Worm (Caenorhabditis elegans): ENCODE measurements around the gene T05A7.7.

T05A7.7 gene

ce11 chrII:4661278-4661677, 20.0 kb downstream of the T05A7.7 start, which contains the start of gene T05A7.13:
TSS of gene T05A7.13 (minus strand) at chrII:4661378.
- TF ChIP-seq nhr-11 (tag; optimal IDR thresholded peaks at IDR 0.05) (no peak), unc-39 (tag; optimal IDR thresholded peaks at IDR 0.05) (no peak), alr-1 (tag; optimal IDR thresholded peaks at IDR 0.05) (no peak), C34F6.9 (tag; optimal IDR thresholded peaks at IDR 0.05) (no peak), ztf-1 (GFP tag; conservative IDR thresholded peaks at IDR 0.05) (no peak), nhr-10 (tag; optimal IDR thresholded peaks at IDR 0.05) (no peak), R02D3.7 (tag; optimal IDR thresholded peaks at IDR 0.05) (no peak), Y55F3AM.14 (GFP tag; optimal IDR thresholded peaks at IDR 0.05) (no peak), nhr-21 (tag; optimal IDR thresholded peaks at IDR 0.05) (no peak), aly-2 (tag; optimal IDR thresholded peaks at IDR 0.05) (no peak), ceh-82 (tag; optimal IDR thresholded peaks at IDR 0.05) (no peak), mbf-1 (tag; optimal IDR thresholded peaks at IDR 0.05) (no peak), snpc-4 (tag; optimal IDR thresholded peaks at IDR 0.05) (no peak), peb-1 (tag; optimal IDR thresholded peaks at IDR 0.05) (no peak), ztf-11 (tag; optimal IDR thresholded peaks at IDR 0.05) (no peak), blmp-1 (tag; optimal IDR thresholded peaks at IDR 0.05; ENCODE audit: insufficient read depth) (no peak), skn-1 (tag; optimal IDR thresholded peaks at IDR 0.05) (no peak), lin-11 (tag; optimal IDR thresholded peaks at IDR 0.05) (no peak), sma-9 (GFP tag; optimal IDR thresholded peaks at IDR 0.05) (no peak), sma-9 (tag; optimal IDR thresholded peaks at IDR 0.05) (no peak)

ce11 chrII:4658245-4658644, 23.0 kb downstream of the T05A7.7 start:
- no peak for TF ChIP-seq crh-2 (tag; optimal IDR thresholded peaks at IDR 0.05)
- TF ChIP-seq egl-27 (tag; optimal IDR thresholded peaks at IDR 0.05): no peak
- TF ChIP-seq ceh-82 (tag; optimal IDR thresholded peaks at IDR 0.05): no peak
- TF ChIP-seq sma-3 (GFP tag; optimal IDR thresholded peaks at IDR 0.05): no peak
- TF ChIP-seq C34F6.9 (tag; optimal IDR thresholded peaks at IDR 0.05): no peak
- no peak for TF ChIP-seq ztf-1 (GFP tag; conservative IDR thresholded peaks at IDR 0.05)
- TF ChIP-seq ztf-4 (tag; optimal IDR thresholded peaks at IDR 0.05): no peak
- no peak for TF ChIP-seq nhr-12 (tag; optimal IDR thresholded peaks at IDR 0.05)
- TF ChIP-seq nhr-77 (tag; optimal IDR thresholded peaks at IDR 0.05): no peak
- TF ChIP-seq ceh-16 (tag; optimal IDR thresholded peaks at IDR 0.05): no peak
- no peak for TF ChIP-seq fos-1 (tag; optimal IDR thresholded peaks at IDR 0.05)
- TF ChIP-seq elt-3 (tag; optimal IDR thresholded peaks at IDR 0.05): no peak

ce11 chrII:4657370-4657769, 23.9 kb downstream of the T05A7.7 start:
- TF ChIP-seq sma-3 (GFP tag; optimal IDR thresholded peaks at IDR 0.05) (no peak), fos-1 (tag; optimal IDR thresholded peaks at IDR 0.05) (peak; percentile 49)

- TF ChIP-seq gmeb-1 (tag; optimal IDR thresholded peaks at IDR 0.05) (no peak), ztf-4 (tag; optimal IDR thresholded peaks at IDR 0.05) (no peak), elt-1 (tag; optimal IDR thresholded peaks at IDR 0.05) (no peak), mbf-1 (tag; optimal IDR thresholded peaks at IDR 0.05) (no peak), fos-1 (tag; optimal IDR thresholded peaks at IDR 0.05) (no peak), nhr-23 (tag; optimal IDR thresholded peaks at IDR 0.05) (no peak), crh-2 (tag; optimal IDR thresholded peaks at IDR 0.05) (no peak), sma-3 (GFP tag; optimal IDR thresholded peaks at IDR 0.05) (no peak), lsy-2 (tag; optimal IDR thresholded peaks at IDR 0.05) (no peak), dmd-4 (tag; optimal IDR thresholded peaks at IDR 0.05) (no peak), sma-9 (GFP tag; optimal IDR thresholded peaks at IDR 0.05) (no peak), sma-9 (tag; optimal IDR thresholded peaks at IDR 0.05) (no peak), R02D3.7 (tag; optimal IDR thresholded peaks at IDR 0.05) (no peak), lin-13 (GFP tag; optimal IDR thresholded peaks at IDR 0.05) (no peak), nhr-21 (tag; optimal IDR thresholded peaks at IDR 0.05) (no peak), snpc-4 (tag; optimal IDR thresholded peaks at IDR 0.05) (no peak)
Observed at ce11 chrII:4655834-4656233, 25.5 kb downstream of the T05A7.7 start, which contains the start of gene fut-6. TSS of gene fut-6 (minus strand) at chrII:4655934.

ce11 chrII:4650072-4650471, 31.2 kb downstream of the T05A7.7 start:
- TF ChIP-seq skn-1 (tag; optimal IDR thresholded peaks at IDR 0.05): no peak
- no peak for TF ChIP-seq mbf-1 (tag; optimal IDR thresholded peaks at IDR 0.05)
- no peak for TF ChIP-seq nhr-23 (tag; optimal IDR thresholded peaks at IDR 0.05)
- no peak for TF ChIP-seq mab-5 (tag; optimal IDR thresholded peaks at IDR 0.05)
- TF ChIP-seq gmeb-1 (tag; optimal IDR thresholded peaks at IDR 0.05): no peak
- no peak for TF ChIP-seq elt-1 (tag; optimal IDR thresholded peaks at IDR 0.05)
- no peak for TF ChIP-seq fos-1 (tag; optimal IDR thresholded peaks at IDR 0.05)
- TF ChIP-seq nhr-129 (tag; optimal IDR thresholded peaks at IDR 0.05): no peak
- no peak for TF ChIP-seq ztf-4 (tag; optimal IDR thresholded peaks at IDR 0.05)
- TF ChIP-seq R02D3.7 (tag; optimal IDR thresholded peaks at IDR 0.05): no peak
- no peak for TF ChIP-seq ztf-11 (tag; optimal IDR thresholded peaks at IDR 0.05)
- TF ChIP-seq nhr-25 (tag; optimal IDR thresholded peaks at IDR 0.05): no peak
